Fruit fly (Drosophila melanogaster): ENCODE results near the gene CG15717.

The CG15717 gene

dm6 chrX:13128750-13129152, at the start of gene CG15717, which contains the start of the genes CG32638 and MFS10:
Gene CG15717 (plus strand): TSS chrX:13128952.
Gene CG32638 (minus strand): TSS chrX:13128794.
Gene MFS10 (plus strand): TSS chrX:13129018.
- TF ChIP-seq insv (optimal IDR thresholded peaks at IDR 0.05): no peak
- no peak for TF ChIP-seq psq (optimal IDR thresholded peaks at IDR 0.05)
- no peak for TF ChIP-seq h (optimal IDR thresholded peaks at IDR 0.05)
- TF ChIP-seq Sin3A (optimal IDR thresholded peaks at IDR 0.05): no peak
- TF ChIP-seq Myc (optimal IDR thresholded peaks at IDR 0.05): no peak
- TF ChIP-seq ttk (optimal IDR thresholded peaks at IDR 0.05): no peak

- TF ChIP-seq Myc (optimal IDR thresholded peaks at IDR 0.05) (no peak), psq (optimal IDR thresholded peaks at IDR 0.05) (no peak), ttk (optimal IDR thresholded peaks at IDR 0.05) (no peak), insv (optimal IDR thresholded peaks at IDR 0.05) (no peak), h (optimal IDR thresholded peaks at IDR 0.05) (no peak), Sin3A (optimal IDR thresholded peaks at IDR 0.05) (no peak)
Measured at dm6 chrX:13087333-13087828, 41.4 kb upstream of the CG15717 start.

- TF ChIP-seq h (optimal IDR thresholded peaks at IDR 0.05) (no peak), Sin3A (optimal IDR thresholded peaks at IDR 0.05) (no peak), psq (optimal IDR thresholded peaks at IDR 0.05) (no peak), insv (optimal IDR thresholded peaks at IDR 0.05) (no peak), Myc (optimal IDR thresholded peaks at IDR 0.05) (no peak), ttk (optimal IDR thresholded peaks at IDR 0.05) (no peak)
Measured at dm6 chrX:13088025-13088805, 40.5 kb upstream of the CG15717 start.

- TF ChIP-seq Myc (optimal IDR thresholded peaks at IDR 0.05): no peak
- no peak for TF ChIP-seq insv (optimal IDR thresholded peaks at IDR 0.05)
- no peak for TF ChIP-seq Sin3A (optimal IDR thresholded peaks at IDR 0.05)
- no peak for TF ChIP-seq ttk (optimal IDR thresholded peaks at IDR 0.05)
- TF ChIP-seq h (optimal IDR thresholded peaks at IDR 0.05): no peak
- TF ChIP-seq psq (optimal IDR thresholded peaks at IDR 0.05): no peak
Measured at dm6 chrX:13089375-13089774, 39.4 kb upstream of the CG15717 start.

- TF ChIP-seq h (optimal IDR thresholded peaks at IDR 0.05): no peak
- no peak for TF ChIP-seq ttk (optimal IDR thresholded peaks at IDR 0.05)
Measured at dm6 chrX:13089920-13090655, 38.7 kb upstream of the CG15717 start, which contains the start of gene hep. Gene hep (minus strand): TSS chrX:13090434.

dm6 chrX:13090656-13091261, 38.0 kb upstream of the CG15717 start, which contains the start of gene lic:
Gene lic (plus strand): TSS chrX:13091145.
- TF ChIP-seq insv (optimal IDR thresholded peaks at IDR 0.05) (no peak), ttk (optimal IDR thresholded peaks at IDR 0.05) (no peak), h (optimal IDR thresholded peaks at IDR 0.05) (no peak)

dm6 chrX:13091859-13092258, 36.9 kb upstream of the CG15717 start:
- TF ChIP-seq ttk (optimal IDR thresholded peaks at IDR 0.05) (no peak), h (optimal IDR thresholded peaks at IDR 0.05) (no peak), insv (optimal IDR thresholded peaks at IDR 0.05) (no peak), psq (optimal IDR thresholded peaks at IDR 0.05) (no peak), Sin3A (optimal IDR thresholded peaks at IDR 0.05) (no peak), Myc (optimal IDR thresholded peaks at IDR 0.05) (no peak)

dm6 chrX:13094085-13094764, 34.5 kb upstream of the CG15717 start, which contains the start of gene CG2200:
Gene CG2200 (plus strand): TSS chrX:13094299.
- no peak for TF ChIP-seq ttk (optimal IDR thresholded peaks at IDR 0.05)
- no peak for TF ChIP-seq psq (optimal IDR thresholded peaks at IDR 0.05)
- no peak for TF ChIP-seq Myc (optimal IDR thresholded peaks at IDR 0.05)
- no peak for TF ChIP-seq insv (optimal IDR thresholded peaks at IDR 0.05)
- TF ChIP-seq h (optimal IDR thresholded peaks at IDR 0.05): no peak
- TF ChIP-seq Sin3A (optimal IDR thresholded peaks at IDR 0.05): no peak

dm6 chrX:13099919-13100318, 28.8 kb upstream of the CG15717 start:
- TF ChIP-seq psq (optimal IDR thresholded peaks at IDR 0.05) (no peak), Myc (optimal IDR thresholded peaks at IDR 0.05) (no peak), ttk (optimal IDR thresholded peaks at IDR 0.05) (no peak)

dm6 chrX:13101817-13102216, 26.9 kb upstream of the CG15717 start:
- TF ChIP-seq insv (optimal IDR thresholded peaks at IDR 0.05): no peak
- TF ChIP-seq Sin3A (optimal IDR thresholded peaks at IDR 0.05): no peak
- no peak for TF ChIP-seq psq (optimal IDR thresholded peaks at IDR 0.05)
- no peak for TF ChIP-seq ttk (optimal IDR thresholded peaks at IDR 0.05)

- TF ChIP-seq Myc (optimal IDR thresholded peaks at IDR 0.05) (no peak), Sin3A (optimal IDR thresholded peaks at IDR 0.05) (no peak), ttk (optimal IDR thresholded peaks at IDR 0.05) (no peak), h (optimal IDR thresholded peaks at IDR 0.05) (no peak), psq (optimal IDR thresholded peaks at IDR 0.05) (no peak), insv (optimal IDR thresholded peaks at IDR 0.05) (no peak)
Measured at dm6 chrX:13104571-13104970, 24.2 kb upstream of the CG15717 start.

- TF ChIP-seq psq (optimal IDR thresholded peaks at IDR 0.05) (no peak), Myc (optimal IDR thresholded peaks at IDR 0.05) (no peak), h (optimal IDR thresholded peaks at IDR 0.05) (no peak), insv (optimal IDR thresholded peaks at IDR 0.05) (no peak), Sin3A (optimal IDR thresholded peaks at IDR 0.05) (no peak), ttk (optimal IDR thresholded peaks at IDR 0.05) (no peak)
Measured at dm6 chrX:13105220-13105619, 23.5 kb upstream of the CG15717 start.
